Fruit fly (Drosophila melanogaster) whole organism, embryonic: ENCODE data around the gene Jhbp13.

Source experiments
- CG10267 ChIP-seq: fragments of 200-800 bp; sonication (Bioruptor generic); optimal IDR thresholded peaks from 2 replicates; lab custom pipeline; 2018; ENCODE audit warnings: missing biosample characterization, mild to moderate bottlenecking, missing genetic modification characterization, moderate library complexity
- CG1233 ChIP-seq: fragments of 200-800 bp; sonication (Bioruptor generic); optimal IDR thresholded peaks from 4 replicates; lab custom pipeline; 2018; ENCODE audit warnings: missing biosample characterization, mild to moderate bottlenecking, missing genetic modification characterization
- CG12744 ChIP-seq: fragments of 200-800 bp; sonication (Bioruptor generic); optimal IDR thresholded peaks from 2 replicates; lab custom pipeline; 2016; ENCODE audit warnings: missing biosample characterization, missing genetic modification characterization
- CG12769 ChIP-seq: fragments of 200-800 bp; sonication (Bioruptor generic); optimal IDR thresholded peaks from 2 replicates; lab custom pipeline; 2019; ENCODE audit warnings: missing biosample characterization, mild to moderate bottlenecking, missing genetic modification characterization, moderate library complexity
- CG12942 ChIP-seq: fragments of 200-800 bp; sonication (Bioruptor generic); optimal IDR thresholded peaks from 3 replicates; lab custom pipeline; 2016; ENCODE audit warnings: missing biosample characterization, missing genetic modification characterization
- CG13775 ChIP-seq: fragments of 200-800 bp; sonication (Bioruptor generic); optimal IDR thresholded peaks from 3 replicates; lab custom pipeline; 2017; ENCODE audit warnings: missing biosample characterization, mild to moderate bottlenecking, missing genetic modification characterization
- CG2116 ChIP-seq: fragments of 200-800 bp; sonication (Bioruptor generic); optimal IDR thresholded peaks from 3 replicates; lab custom pipeline; 2018; ENCODE audit warnings: missing biosample characterization, mild to moderate bottlenecking, missing genetic modification characterization
- CG32532 ChIP-seq: fragments of 200-800 bp; sonication (Bioruptor generic); IDR thresholded peaks from 2 replicates; pipeline ENCODE4 v1.3.6; 2022; ENCODE audit warnings: missing biosample characterization, missing genetic modification characterization
- CG32767 ChIP-seq: fragments of 200-800 bp; sonication (Bioruptor generic); IDR thresholded peaks from 2 replicates; pipeline ENCODE4 v1.3.6; 2022; ENCODE audit warnings: missing biosample characterization, missing genetic modification characterization
- CG3281 ChIP-seq: fragments of 200-800 bp; sonication (Bioruptor generic); optimal IDR thresholded peaks from 3 replicates; lab custom pipeline; 2017; ENCODE audit warnings: missing biosample characterization, mild to moderate bottlenecking, missing genetic modification characterization
- CG34422 ChIP-seq: fragments of 200-800 bp; sonication (Bioruptor generic); IDR thresholded peaks from 3 replicates; pipeline ENCODE4 v1.3.6; 2022; ENCODE audit warnings: missing biosample characterization, missing genetic modification characterization
- CG4404 ChIP-seq: fragments of 200-800 bp; sonication (Bioruptor generic); IDR thresholded peaks from 2 replicates; pipeline ENCODE4 v1.3.6; 2022; ENCODE audit warnings: missing biosample characterization, missing genetic modification characterization
- CG7372 ChIP-seq: fragments of 200-800 bp; sonication (Bioruptor generic); IDR thresholded peaks from 2 replicates; pipeline ENCODE4 v1.3.6; 2022; ENCODE audit warnings: missing biosample characterization, missing genetic modification characterization
- CG8281 ChIP-seq: fragments of 200-800 bp; sonication (Bioruptor generic); optimal IDR thresholded peaks from 2 replicates; lab custom pipeline; 2018; ENCODE audit warnings: missing biosample characterization, mild to moderate bottlenecking, missing genetic modification characterization, moderate library complexity
- CG8478 ChIP-seq: fragments of >200 bp; optimal IDR thresholded peaks from 2 replicates; lab custom pipeline; 2018
- CG9727 ChIP-seq: fragments of 200-800 bp; sonication (Bioruptor generic); optimal IDR thresholded peaks from 3 replicates; lab custom pipeline; 2017; ENCODE audit warnings: missing biosample characterization, mild to moderate bottlenecking, missing genetic modification characterization
- CHES-1-like ChIP-seq: fragments of 200-800 bp; sonication (Bioruptor generic); optimal IDR thresholded peaks from 2 replicates; lab custom pipeline; 2016; ENCODE audit warnings: missing biosample characterization, missing genetic modification characterization
- D ChIP-seq, 2 experiments: fragments of 200-800 bp in 1 of 2; fragments of >200 bp in 1 of 2; sonication (Bioruptor generic) in 1 of 2; optimal IDR thresholded peaks; 2 replicates in 1 of 2; 3 replicates in 1 of 2; lab custom pipeline; 2017; ENCODE audit warnings: mild to moderate bottlenecking in 1 of 2, missing biosample characterization in 1 of 2, missing genetic modification characterization in 1 of 2, missing genetic modification reagents in 1 of 2
- Dek ChIP-seq: fragments of 200-800 bp; sonication (Bioruptor generic); optimal IDR thresholded peaks from 3 replicates; lab custom pipeline; 2019; ENCODE audit warnings: missing biosample characterization, mild to moderate bottlenecking, missing genetic modification characterization, moderate library complexity
- Dp ChIP-seq: fragments of 200-800 bp; sonication (Bioruptor generic); optimal IDR thresholded peaks from 2 replicates; lab custom pipeline; 2018; ENCODE audit warnings: missing biosample characterization, mild to moderate bottlenecking, missing genetic modification characterization, moderate library complexity
- Elba2 ChIP-seq: fragments of 200-800 bp; sonication (Bioruptor generic); optimal IDR thresholded peaks from 3 replicates; lab custom pipeline; 2016; ENCODE audit warnings: missing biosample characterization, missing genetic modification characterization
- Ets97D ChIP-seq: fragments of 200-800 bp; sonication (Bioruptor generic); optimal IDR thresholded peaks from 3 replicates; lab custom pipeline; 2016; ENCODE audit warnings: missing biosample characterization, missing genetic modification characterization
- Hmx ChIP-seq: fragments of 200-800 bp; sonication (Bioruptor generic); optimal IDR thresholded peaks from 2 replicates; lab custom pipeline; 2016; ENCODE audit warnings: missing biosample characterization, missing genetic modification characterization
- Meics ChIP-seq: fragments of 200-800 bp; sonication (Bioruptor generic); optimal IDR thresholded peaks from 2 replicates; lab custom pipeline; 2017; ENCODE audit warnings: missing biosample characterization, mild to moderate bottlenecking, missing genetic modification characterization
- NC2β ChIP-seq: fragments of 200-800 bp; sonication (Bioruptor generic); optimal IDR thresholded peaks from 2 replicates; lab custom pipeline; 2016; ENCODE audit warnings: missing biosample characterization, missing genetic modification characterization
- NFAT ChIP-seq: fragments of 200-800 bp; sonication (Bioruptor generic); IDR thresholded peaks from 2 replicates; pipeline ENCODE4 v1.3.6; 2022; ENCODE audit warnings: missing biosample characterization, missing genetic modification characterization
- Pdp1 ChIP-seq, 2 experiments: fragments of 200-800 bp; sonication (Bioruptor generic); optimal IDR thresholded peaks; 3 replicates each; lab custom pipeline; 2016; ENCODE audit warnings: missing biosample characterization in 2 of 2, missing genetic modification characterization in 2 of 2, mild to moderate bottlenecking in 1 of 2, moderate library complexity in 1 of 2
- Rfx ChIP-seq: fragments of 200-800 bp; sonication (Bioruptor generic); IDR thresholded peaks from 2 replicates; pipeline ENCODE4 v1.3.6; 2022; ENCODE audit warnings: missing biosample characterization, missing genetic modification characterization
- Sin3A ChIP-seq: fragments of >200 bp; optimal IDR thresholded peaks from 2 replicates; lab custom pipeline; 2018
- Vsx1 ChIP-seq: fragments of 200-800 bp; sonication (Bioruptor generic); optimal IDR thresholded peaks from 2 replicates; lab custom pipeline; 2017; ENCODE audit warnings: missing biosample characterization, mild to moderate bottlenecking, missing genetic modification characterization, missing genetic modification reagents
- Xbp1 ChIP-seq: fragments of 200-800 bp; sonication (Bioruptor generic); optimal IDR thresholded peaks from 3 replicates; lab custom pipeline; 2016; ENCODE audit warnings: missing biosample characterization, mild to moderate bottlenecking, missing genetic modification characterization
- YL-1 ChIP-seq: fragments of 200-800 bp; sonication (Bioruptor generic); optimal IDR thresholded peaks from 3 replicates; lab custom pipeline; 2017; ENCODE audit warnings: missing biosample characterization, mild to moderate bottlenecking, missing genetic modification characterization
- ase ChIP-seq: fragments of 200-800 bp; sonication (Bioruptor generic); IDR thresholded peaks from 3 replicates; pipeline ENCODE4 v1.3.6; 2022; ENCODE audit warnings: missing biosample characterization, missing genetic modification characterization
- ash1 ChIP-seq: fragments of 200-800 bp; sonication (Bioruptor generic); optimal IDR thresholded peaks from 2 replicates; lab custom pipeline; 2018; ENCODE audit warnings: missing biosample characterization, mild to moderate bottlenecking, missing genetic modification characterization
- ato ChIP-seq: fragments of 200-800 bp; sonication (Bioruptor generic); IDR thresholded peaks from 2 replicates; pipeline ENCODE4 v1.3.6; 2022; ENCODE audit warnings: missing biosample characterization, missing genetic modification characterization; ENCODE audit not compliant: partially characterized antibody
- cad ChIP-seq: fragments of >200 bp; optimal IDR thresholded peaks from 2 replicates; lab custom pipeline; 2017; ENCODE audit warnings: missing biosample characterization, missing genetic modification characterization
- cg ChIP-seq: fragments of 200-800 bp; sonication (Bioruptor generic); optimal IDR thresholded peaks from 3 replicates; lab custom pipeline; 2019; ENCODE audit warnings: missing biosample characterization, mild to moderate bottlenecking, missing genetic modification characterization, moderate library complexity
- dm ChIP-seq: fragments of 200-800 bp; sonication (Bioruptor generic); optimal IDR thresholded peaks from 3 replicates; lab custom pipeline; 2016; ENCODE audit warnings: missing biosample characterization, missing genetic modification characterization
- gem ChIP-seq: fragments of 200-800 bp; sonication (Bioruptor generic); optimal IDR thresholded peaks from 2 replicates; lab custom pipeline; 2019; ENCODE audit warnings: missing biosample characterization, mild to moderate bottlenecking, missing genetic modification characterization, moderate library complexity
- onecut ChIP-seq: fragments of 200-800 bp; sonication (Bioruptor generic); IDR thresholded peaks from 2 replicates; pipeline ENCODE4 v1.3.6; 2022; ENCODE audit warnings: missing biosample characterization, missing genetic modification characterization
- org-1 ChIP-seq: fragments of 200-800 bp; sonication (Bioruptor generic); optimal IDR thresholded peaks from 2 replicates; lab custom pipeline; 2017; ENCODE audit warnings: missing biosample characterization, missing genetic modification characterization
- pho ChIP-seq: fragments of 200-800 bp; sonication (Bioruptor generic); optimal IDR thresholded peaks from 2 replicates; lab custom pipeline; 2016; ENCODE audit warnings: missing biosample characterization, missing genetic modification characterization
- salm ChIP-seq: fragments of 200-800 bp; sonication (Bioruptor generic); optimal IDR thresholded peaks from 2 replicates; lab custom pipeline; 2018; ENCODE audit warnings: missing biosample characterization, mild to moderate bottlenecking, missing genetic modification characterization
- sc ChIP-seq, 3 experiments: fragments of >200 bp in 2 of 3; fragments of 200-800 bp in 1 of 3; sonication (Bioruptor generic) in 1 of 3; optimal IDR thresholded peaks; 2 replicates in 2 of 3; 3 replicates in 1 of 3; lab custom pipeline; 2017; ENCODE audit warnings: mild to moderate bottlenecking in 1 of 3, missing biosample characterization in 1 of 3, missing genetic modification characterization in 1 of 3, missing genetic modification reagents in 1 of 3
- stwl ChIP-seq: fragments of 200-800 bp; sonication (Bioruptor generic); optimal IDR thresholded peaks from 3 replicates; lab custom pipeline; 2018; ENCODE audit warnings: missing biosample characterization, mild to moderate bottlenecking, missing genetic modification characterization, moderate library complexity
- vvl ChIP-seq: fragments of 200-800 bp; sonication (Bioruptor generic); IDR thresholded peaks from 2 replicates; pipeline ENCODE4 v1.3.6; 2022; ENCODE audit warnings: missing biosample characterization, missing genetic modification characterization
- wek ChIP-seq: fragments of 200-800 bp; sonication (Bioruptor generic); optimal IDR thresholded peaks from 3 replicates; lab custom pipeline; 2018; ENCODE audit warnings: missing biosample characterization, mild to moderate bottlenecking, missing genetic modification characterization, moderate library complexity
- zen ChIP-seq: fragments of 200-800 bp; sonication (Bioruptor generic); optimal IDR thresholded peaks from 3 replicates; lab custom pipeline; 2018; ENCODE audit warnings: missing biosample characterization, mild to moderate bottlenecking, missing genetic modification characterization, moderate library complexity
- zfh1 ChIP-seq: fragments of 200-800 bp; sonication (Bioruptor generic); IDR thresholded peaks from 3 replicates; pipeline ENCODE4 v1.3.6; 2022; ENCODE audit warnings: missing biosample characterization, missing genetic modification characterization

Jhbp13 gene

DNA sequence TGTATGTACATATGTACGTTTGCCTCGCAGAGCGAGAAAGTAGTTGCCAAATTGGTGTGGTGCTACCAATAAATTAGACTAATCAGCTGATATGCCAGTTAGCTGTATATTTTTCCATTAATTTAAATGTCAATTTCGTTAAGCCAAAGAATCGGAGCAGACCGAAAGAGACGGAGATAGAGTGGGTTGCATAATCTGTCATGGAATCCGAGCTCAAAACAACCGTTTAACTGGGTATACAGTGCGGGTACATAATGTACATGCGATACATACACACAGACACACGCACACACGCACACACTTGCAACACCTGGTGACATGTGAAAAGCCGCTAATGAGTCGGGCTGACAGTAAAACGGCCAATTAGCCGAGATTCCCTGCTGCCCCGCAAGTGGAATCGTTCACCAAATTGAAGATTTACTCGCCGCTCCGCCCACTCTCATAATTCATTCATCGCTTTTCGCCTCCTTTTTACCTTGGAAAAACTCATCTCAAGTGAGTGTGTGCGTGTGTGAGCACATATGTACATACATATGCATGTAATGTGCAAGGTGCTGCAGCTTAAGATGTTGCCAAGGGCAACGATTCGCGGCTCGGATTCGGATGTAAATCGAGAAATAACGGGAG is 48.6 kb upstream of the Jhbp13 start:
- TF ChIP-seq D (optimal IDR thresholded peaks at IDR 0.05; lab: Kevin White, UChicago) (peak; percentile 37), D (GFP tag; optimal IDR thresholded peaks at IDR 0.05; lab: Kevin White, UChicago) (no peak), CG34422 (GFP tag; lab: Robert Waterston, UW) (0 out of 3 replicates have a peak, but pooled peaks have one; percentile 45), ase (GFP tag; lab: Robert Waterston, UW) (no peak), CG4404 (no peak), Ets97D (GFP tag; lab: Kevin White, UChicago) (no peak), CG32767 (GFP tag; lab: Robert Waterston, UW) (peak; percentile 34; the same call in 1 of the 2 replicates), Rfx (GFP tag; lab: Robert Waterston, UW) (0 out of 2 replicates have a peak, but pooled peaks have one; percentile 18), vvl (GFP tag; lab: Robert Waterston, UW) (peak; percentile 29; the same call in 1 of the 2 replicates), zen (tag; lab: Kevin White, UChicago) (peak; percentile 42), CG7372 (GFP tag; lab: Robert Waterston, UW) (0 out of 2 replicates have a peak, but pooled peaks have one; percentile 15), Elba2 (peak; percentile 15), cg (peak; percentile 90), CG8478 (lab: Kevin White, UChicago) (peak; percentile 79), Pdp1 (GFP tag; optimal IDR thresholded peaks at IDR 0.05; lab: Kevin White, UChicago) (peak in 1 of 2 experiments; percentile 96)

DNA sequence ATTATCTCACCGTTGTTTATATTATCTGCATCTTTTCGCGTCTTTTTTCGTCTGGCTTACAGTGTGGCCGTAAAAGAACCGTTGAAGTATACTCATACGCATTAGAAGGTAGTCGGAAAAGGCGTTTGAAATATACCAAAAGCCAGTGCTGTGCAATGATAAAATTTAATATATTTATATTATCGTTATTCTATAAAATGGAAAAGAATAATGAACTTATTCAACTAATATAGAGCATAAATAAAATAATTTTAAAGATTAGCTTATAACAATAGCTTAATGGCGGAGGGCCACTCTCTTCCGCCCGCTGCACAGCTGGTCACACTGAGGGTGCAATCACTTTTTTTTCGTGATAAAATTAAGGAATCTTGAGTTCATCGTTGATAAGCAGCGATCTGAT is 47.9 kb upstream of the Jhbp13 start, which contains the start of the genes CG16974 and Edem2:
TSS of gene CG16974 (minus strand) at position 86 of the 400 bp plus-strand sequence.
TSS of gene Edem2 (plus strand) at position 308 of the 400 bp plus-strand sequence.
- TF ChIP-seq gem (tag; lab: Kevin White, UChicago) (no peak), Dp (GFP tag; lab: Kevin White, UChicago) (peak; percentile 29), onecut (GFP tag; lab: Robert Waterston, UW) (no peak), CHES-1-like (GFP tag; lab: Kevin White, UChicago) (no peak), CG2116 (GFP tag; lab: Kevin White, UChicago) (peak; percentile 74), CG12942 (GFP tag; lab: Kevin White, UChicago) (peak; percentile 74), CG13775 (GFP tag; lab: Kevin White, UChicago) (peak; percentile 79), ash1 (GFP tag; lab: Kevin White, UChicago) (no peak), Dek (peak; percentile 74), CG32532 (GFP tag; lab: Robert Waterston, UW) (peak; percentile 71), org-1 (GFP tag; lab: Kevin White, UChicago) (no peak), CG9727 (GFP tag; lab: Kevin White, UChicago) (peak; percentile 86), dm (GFP tag; lab: Kevin White, UChicago) (peak; percentile 5), pho (GFP tag; lab: Kevin White, UChicago) (peak; percentile 41), wek (GFP tag; lab: Kevin White, UChicago) (no peak), ato (GFP tag; lab: Robert Waterston, UW) (no peak), CG10267 (tag; lab: Kevin White, UChicago) (peak; percentile 97), Sin3A (lab: Kevin White, UChicago) (peak; percentile 60), CG8281 (tag; lab: Kevin White, UChicago) (no peak), NFAT (GFP tag; lab: Robert Waterston, UW) (peak; percentile 52; the same call in 1 of the 2 replicates), cad (no peak), YL-1 (GFP tag; lab: Kevin White, UChicago) (peak; percentile 80), NC2β (GFP tag; lab: Kevin White, UChicago) (no peak), zfh1 (GFP tag; lab: Robert Waterston, UW) (peak; percentile 81), CG1233 (GFP tag; lab: Kevin White, UChicago) (peak; percentile 50), sc (optimal IDR thresholded peaks at IDR 0.05; lab: Kevin White, UChicago) (no peak), sc (GFP tag; optimal IDR thresholded peaks at IDR 0.05; lab: Kevin White, UChicago) (no peak), Vsx1 (GFP tag; lab: Kevin White, UChicago) (no peak), Hmx (GFP tag; lab: Kevin White, UChicago) (no peak), CG12769 (tag; lab: Kevin White, UChicago) (no peak), stwl (peak; percentile 88), CG12744 (no peak), Meics (GFP tag; lab: Kevin White, UChicago) (no peak), CG3281 (no peak), salm (tag; lab: Kevin White, UChicago) (peak; percentile 46), Xbp1 (GFP tag; lab: Kevin White, UChicago) (peak; percentile 85)
